Fruit fly (Drosophila melanogaster) whole organism, prepupa: ENCODE results near the gene CG14210.

Experiments
- Blimp-1 ChIP-seq: fragments of 200-800 bp; sonication (Bioruptor generic); optimal IDR thresholded peaks from 3 replicates; lab custom pipeline; 2017; ENCODE audit warnings: missing biosample characterization, missing genetic modification characterization, mild to moderate bottlenecking, moderate library complexity, missing genetic modification reagents
- CG10631 ChIP-seq: fragments of 200-800 bp; sonication (Bioruptor generic); optimal IDR thresholded peaks from 2 replicates; lab custom pipeline; 2016; ENCODE audit warnings: missing biosample characterization, missing genetic modification characterization
- CG10669 ChIP-seq: fragments of 200-800 bp; sonication (Bioruptor generic); optimal IDR thresholded peaks from 3 replicates; lab custom pipeline; 2018; ENCODE audit warnings: missing biosample characterization, mild to moderate bottlenecking, missing genetic modification characterization, moderate library complexity
- CG11294 ChIP-seq: fragments of 200-800 bp; sonication (Bioruptor generic); IDR thresholded peaks from 2 replicates; pipeline ENCODE4 v1.3.6; 2022; ENCODE audit warnings: missing biosample characterization, missing genetic modification characterization
- CG11902 ChIP-seq: fragments of 200-800 bp; sonication (Bioruptor generic); optimal IDR thresholded peaks from 3 replicates; lab custom pipeline; 2016; ENCODE audit warnings: missing biosample characterization, missing genetic modification characterization
- CG15336 ChIP-seq: fragments of 200-800 bp; sonication (Bioruptor generic); IDR thresholded peaks from 2 replicates; pipeline ENCODE4 v1.3.6; 2022; ENCODE audit warnings: missing biosample characterization, missing genetic modification characterization
- CG1621 ChIP-seq: fragments of 200-800 bp; sonication (Bioruptor generic); optimal IDR thresholded peaks from 3 replicates; lab custom pipeline; 2018; ENCODE audit warnings: missing biosample characterization, mild to moderate bottlenecking, missing genetic modification characterization
- CG16779 ChIP-seq: fragments of 200-800 bp; sonication (Bioruptor generic); optimal IDR thresholded peaks from 3 replicates; lab custom pipeline; 2017; ENCODE audit warnings: missing biosample characterization, mild to moderate bottlenecking, missing genetic modification characterization
- CG3032 ChIP-seq: fragments of 200-800 bp; optimal IDR thresholded peaks from 2 replicates; lab custom pipeline; 2019; ENCODE audit warnings: missing biosample characterization, mild to moderate bottlenecking, missing genetic modification characterization, moderate library complexity
- CG31627 ChIP-seq: fragments of 200-800 bp; sonication (Bioruptor generic); optimal IDR thresholded peaks from 3 replicates; lab custom pipeline; 2016; ENCODE audit warnings: missing biosample characterization, missing genetic modification characterization
- CG32006 ChIP-seq: fragments of 200-800 bp; sonication (Bioruptor generic); optimal IDR thresholded peaks from 3 replicates; lab custom pipeline; 2017; ENCODE audit warnings: missing biosample characterization, mild to moderate bottlenecking, missing genetic modification characterization
- CG3919 ChIP-seq: fragments of 200-800 bp; sonication (Bioruptor generic); optimal IDR thresholded peaks from 3 replicates; lab custom pipeline; 2016; ENCODE audit warnings: missing biosample characterization, missing genetic modification characterization
- CG6163 ChIP-seq: fragments of 200-800 bp; sonication (Bioruptor generic); IDR thresholded peaks from 3 replicates; pipeline ENCODE4 v1.3.6; 2022; ENCODE audit warnings: missing biosample characterization, missing genetic modification characterization
- CG6792 ChIP-seq: fragments of 200-800 bp; sonication (Bioruptor generic); optimal IDR thresholded peaks from 3 replicates; lab custom pipeline; 2016; ENCODE audit warnings: missing biosample characterization, missing genetic modification characterization
- CG6808 ChIP-seq: fragments of 200-800 bp; sonication (Bioruptor generic); optimal IDR thresholded peaks from 3 replicates; lab custom pipeline; 2017; ENCODE audit warnings: missing biosample characterization, missing genetic modification characterization, mild to moderate bottlenecking, moderate library complexity, missing genetic modification reagents
- CG8632 ChIP-seq: fragments of 200-800 bp; sonication (Bioruptor generic); optimal IDR thresholded peaks from 3 replicates; lab custom pipeline; 2016; ENCODE audit warnings: missing biosample characterization, missing genetic modification characterization
- Eip78C ChIP-seq: fragments of 200-800 bp; sonication (Bioruptor generic); peaks from one replicate; lab custom pipeline; 2016; ENCODE audit warnings: missing biosample characterization, missing genetic modification characterization
- Eip93F ChIP-seq: fragments of 200-800 bp; sonication (Bioruptor generic); optimal IDR thresholded peaks from 2 replicates; lab custom pipeline; 2016; ENCODE audit warnings: missing biosample characterization, mild to moderate bottlenecking, missing genetic modification characterization
- Ets96B ChIP-seq: fragments of 200-800 bp; optimal IDR thresholded peaks from 2 replicates; lab custom pipeline; 2019; ENCODE audit warnings: missing biosample characterization, mild to moderate bottlenecking, missing genetic modification characterization, moderate library complexity
- Hr39 ChIP-seq: fragments of 200-800 bp; sonication (Bioruptor generic); optimal IDR thresholded peaks from 2 replicates; lab custom pipeline; 2016; ENCODE audit warnings: missing biosample characterization, missing genetic modification characterization
- Hr4 ChIP-seq: fragments of 200-800 bp; sonication (Bioruptor generic); optimal IDR thresholded peaks from 3 replicates; lab custom pipeline; 2016; ENCODE audit warnings: missing biosample characterization, missing genetic modification characterization
- OdsH ChIP-seq: fragments of 200-800 bp; sonication (Bioruptor generic); optimal IDR thresholded peaks from 3 replicates; lab custom pipeline; 2016; ENCODE audit warnings: missing biosample characterization, missing genetic modification characterization
- Smox ChIP-seq: fragments of 200-800 bp; sonication (Bioruptor generic); optimal IDR thresholded peaks from 3 replicates; lab custom pipeline; 2016; ENCODE audit warnings: missing biosample characterization, missing genetic modification characterization
- Sox15 ChIP-seq: fragments of 200-800 bp; sonication (Bioruptor generic); optimal IDR thresholded peaks from 3 replicates; lab custom pipeline; 2016; ENCODE audit warnings: missing biosample characterization, missing genetic modification characterization
- achi ChIP-seq: fragments of 200-800 bp; sonication (Bioruptor generic); optimal IDR thresholded peaks from 3 replicates; lab custom pipeline; 2016; ENCODE audit warnings: missing biosample characterization, missing genetic modification characterization
- acj6 ChIP-seq: fragments of 200-800 bp; sonication (Bioruptor generic); optimal IDR thresholded peaks from 3 replicates; lab custom pipeline; 2016; ENCODE audit warnings: missing biosample characterization, missing genetic modification characterization
- cyc ChIP-seq: fragments of 200-800 bp; sonication (Bioruptor generic); optimal IDR thresholded peaks from 3 replicates; lab custom pipeline; 2016; ENCODE audit warnings: missing biosample characterization, missing genetic modification characterization
- dsx ChIP-seq: fragments of 200-800 bp; optimal IDR thresholded peaks from 3 replicates; lab custom pipeline; 2019; ENCODE audit warnings: missing biosample characterization, mild to moderate bottlenecking, missing genetic modification characterization, moderate library complexity; ENCODE audit not compliant: poor library complexity, severe bottlenecking
- eg ChIP-seq: fragments of 200-800 bp; sonication (Bioruptor generic); IDR thresholded peaks from 3 replicates; pipeline ENCODE4 v1.3.6; 2022; ENCODE audit warnings: missing biosample characterization, missing genetic modification characterization
- esn ChIP-seq: fragments of 200-800 bp; sonication (Bioruptor generic); optimal IDR thresholded peaks from 2 replicates; lab custom pipeline; 2016; ENCODE audit warnings: missing biosample characterization, mild to moderate bottlenecking, missing genetic modification characterization, moderate library complexity
- fd59A ChIP-seq: fragments of 200-800 bp; sonication (Bioruptor generic); optimal IDR thresholded peaks from 2 replicates; lab custom pipeline; 2017; ENCODE audit warnings: missing biosample characterization, mild to moderate bottlenecking, missing genetic modification characterization, missing genetic modification reagents
- fd85E ChIP-seq: fragments of 200-800 bp; sonication (Bioruptor generic); optimal IDR thresholded peaks from 3 replicates; lab custom pipeline; 2016; ENCODE audit warnings: missing biosample characterization, missing genetic modification characterization
- net ChIP-seq: fragments of 200-800 bp; sonication (Bioruptor generic); optimal IDR thresholded peaks from 3 replicates; lab custom pipeline; 2016; ENCODE audit warnings: missing biosample characterization, missing genetic modification characterization
- pdm3 ChIP-seq: fragments of 200-800 bp; sonication (Bioruptor generic); optimal IDR thresholded peaks from 3 replicates; lab custom pipeline; 2016; ENCODE audit warnings: missing biosample characterization, missing genetic modification characterization
- spab ChIP-seq: fragments of 200-800 bp; sonication (Bioruptor generic); optimal IDR thresholded peaks from 2 replicates; lab custom pipeline; 2017; ENCODE audit warnings: missing biosample characterization, mild to moderate bottlenecking, missing genetic modification characterization, missing genetic modification reagents
- ss ChIP-seq, 2 experiments: fragments of 200-800 bp; sonication (Bioruptor generic); optimal IDR thresholded peaks; 2 replicates in 1 of 2; 3 replicates in 1 of 2; lab custom pipeline; 2017 to 2018; ENCODE audit warnings: mild to moderate bottlenecking in 2 of 2, missing biosample characterization in 2 of 2, missing genetic modification characterization in 2 of 2, moderate library complexity in 1 of 2
- topi ChIP-seq: fragments of 200-800 bp; sonication (Bioruptor generic); optimal IDR thresholded peaks from 3 replicates; lab custom pipeline; 2016; ENCODE audit warnings: missing biosample characterization, missing genetic modification characterization

The CG14210 gene

DNA sequence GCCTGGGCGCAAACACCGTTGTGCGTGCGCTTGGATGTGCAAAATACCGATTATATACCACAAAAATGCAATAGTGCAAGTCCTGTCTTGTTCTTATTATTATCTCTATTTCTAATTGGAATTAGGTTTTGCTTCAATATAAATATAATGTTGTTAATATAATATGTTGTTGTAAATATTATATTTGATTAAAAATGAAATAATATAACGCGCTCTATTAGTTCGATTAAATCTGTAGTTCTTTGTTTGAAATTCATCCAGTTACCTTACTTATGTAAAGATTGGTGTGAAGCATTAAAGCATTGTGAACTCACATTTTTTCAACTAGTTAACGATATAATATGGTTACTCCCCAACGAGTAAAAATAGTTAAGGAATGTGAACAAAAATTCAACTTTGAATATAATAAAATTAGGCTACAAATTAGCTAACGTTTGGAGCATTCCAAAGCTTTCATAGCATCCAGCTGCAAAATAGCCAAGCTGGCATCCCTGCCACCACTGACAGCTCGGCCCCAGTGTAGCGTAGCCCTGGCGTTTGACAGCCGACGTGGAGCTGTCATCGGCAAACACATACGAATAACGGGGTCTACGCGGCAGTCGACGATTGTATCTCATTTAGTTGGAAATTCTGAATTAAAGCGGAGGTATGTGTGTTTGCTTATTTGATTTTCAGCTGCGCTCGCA, 27.0 kb downstream of the CG14210 start, which contains the start of the genes CG12237 and Sec61gamma (continued):
- TF ChIP-seq pdm3 (GFP tag; lab: Kevin White, UChicago) (no peak), Blimp-1 (GFP tag; lab: Kevin White, UChicago) (no peak), CG1621 (tag; lab: Kevin White, UChicago) (peak; percentile 3), dsx (GFP tag; lab: Kevin White, UChicago) (no peak), fd59A (GFP tag; lab: Kevin White, UChicago) (no peak), Smox (no peak), CG32006 (GFP tag; lab: Kevin White, UChicago) (no peak), CG3919 (GFP tag; lab: Kevin White, UChicago) (no peak), CG10631 (no peak), ss (GFP tag; optimal IDR thresholded peaks at IDR 0.05; lab: Kevin White, UChicago) (no peak), eg (GFP tag; lab: Robert Waterston, UW) (0 out of 3 replicates have a peak, but pooled peaks have one; percentile 8), OdsH (no peak), Eip93F (GFP tag; lab: Kevin White, UChicago) (no peak), CG31627 (GFP tag; lab: Kevin White, UChicago) (peak; percentile 21), net (GFP tag; lab: Kevin White, UChicago) (no peak), CG11902 (no peak), CG8632 (GFP tag; lab: Kevin White, UChicago) (no peak), cyc (GFP tag; lab: Kevin White, UChicago) (no peak)

dm6 chrX:19645873-19646541, 30.0 kb downstream of the CG14210 start, which contains the start of gene Arp10:
Arp10 (minus strand) TSS chrX:19646176.
- TF ChIP-seq Hr39 (GFP tag; lab: Kevin White, UChicago) = no peak
- TF ChIP-seq CG15336 (GFP tag; lab: Robert Waterston, UW) = no peak
- TF ChIP-seq CG3032 (tag; lab: Kevin White, UChicago) = peak; percentile 12
- TF ChIP-seq dsx (GFP tag; lab: Kevin White, UChicago) = no peak
- TF ChIP-seq Hr4 (GFP tag; lab: Kevin White, UChicago) = peak; percentile 30
- peak; percentile 7 for TF ChIP-seq Ets96B
- TF ChIP-seq achi (GFP tag; lab: Kevin White, UChicago) = peak; percentile 28
- no peak for TF ChIP-seq CG6808
- TF ChIP-seq CG6792 (GFP tag; lab: Kevin White, UChicago) = no peak
- TF ChIP-seq Eip78C (GFP tag; lab: Kevin White, UChicago) = peak; percentile 55
- no peak for TF ChIP-seq acj6 (GFP tag; lab: Kevin White, UChicago)
- TF ChIP-seq CG6163 (GFP tag; lab: Robert Waterston, UW) = no peak
- no peak for TF ChIP-seq CG11294
- TF ChIP-seq fd85E (GFP tag; lab: Kevin White, UChicago) = no peak
- TF ChIP-seq topi (GFP tag; lab: Kevin White, UChicago) = peak; percentile 5
- no peak for TF ChIP-seq CG16779 (tag; lab: Kevin White, UChicago)
- TF ChIP-seq CG31627 (GFP tag; lab: Kevin White, UChicago) = peak; percentile 26
- TF ChIP-seq CG32006 (GFP tag; lab: Kevin White, UChicago) = no peak
- no peak for TF ChIP-seq CG10631
- no peak for TF ChIP-seq Sox15 (GFP tag; lab: Kevin White, UChicago)
- no peak for TF ChIP-seq CG10669 (GFP tag; lab: Kevin White, UChicago)
- no peak for TF ChIP-seq eg (GFP tag; lab: Robert Waterston, UW)
- no peak for TF ChIP-seq CG1621 (tag; lab: Kevin White, UChicago)
- TF ChIP-seq esn (GFP tag; lab: Kevin White, UChicago) = peak; percentile 17
- TF ChIP-seq spab = no peak
